3 fruit fly cellular contexts compared by ENCODE assay signal in the genomic region with DNA sequence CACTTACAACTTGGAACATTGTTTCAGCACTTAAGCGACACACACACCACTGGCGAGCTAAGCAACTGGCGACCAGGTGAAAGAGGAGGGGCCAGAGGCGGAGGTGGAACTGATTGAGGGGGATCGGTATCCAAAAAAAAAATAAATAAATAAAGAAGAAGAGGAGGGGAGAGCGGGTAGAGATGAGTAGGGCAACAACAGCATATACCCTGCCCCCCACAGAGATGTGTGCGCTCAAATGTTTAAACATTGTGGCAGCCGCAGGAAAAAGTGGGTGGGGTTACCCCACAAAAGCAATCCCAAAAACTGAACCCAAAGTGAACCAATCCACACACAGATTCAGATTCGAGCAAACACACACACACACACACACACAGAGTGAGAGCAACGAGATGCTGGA.
TF ChIP-seq lines count a peak whose summit lies in the region.

No protein-coding gene starts in this region.

- no peak for TF ChIP-seq CTCF in whole organism, embryonic (GFP tag; optimal IDR thresholded peaks at IDR 0.05; lab: Kevin White, UChicago)

TF ChIP-seq in whole organism, embryonic, 481 proteins besides CTCF, POLR2A, EP300 and RAD21 (continues in another document):
- TF ChIP-seq CG2120 (GFP tag; optimal IDR thresholded peaks at IDR 0.05; lab: Kevin White, UChicago): no peak
- no peak for TF ChIP-seq stc (GFP tag; IDR thresholded peaks at IDR 0.05; lab: Robert Waterston, UW)
- no peak for TF ChIP-seq H15 (GFP tag; IDR thresholded peaks at IDR 0.05; lab: Robert Waterston, UW)
- TF ChIP-seq CG32772 (GFP tag; IDR thresholded peaks at IDR 0.05; lab: Robert Waterston, UW): 0 out of 2 replicates have a peak, but pooled peaks have one; percentile 37
- peak; percentile 36 for TF ChIP-seq Dad (GFP tag; optimal IDR thresholded peaks at IDR 0.05; lab: Kevin White, UChicago)
- TF ChIP-seq z (GFP tag; IDR thresholded peaks at IDR 0.05; lab: Robert Waterston, UW): peak; percentile 77; the same call in 2 of the 3 replicates
- 0 out of 3 replicates have a peak, but pooled peaks have one; percentile 39 for TF ChIP-seq otp (GFP tag; IDR thresholded peaks at IDR 0.05; lab: Robert Waterston, UW)
- peak in 1 of 2 experiments; percentile 11 for TF ChIP-seq bsh (GFP tag; optimal IDR thresholded peaks at IDR 0.05; lab: Kevin White, UChicago)
- no peak for TF ChIP-seq zfh2 (GFP tag; optimal IDR thresholded peaks at IDR 0.05; lab: Kevin White, UChicago)
- TF ChIP-seq ab (GFP tag; optimal IDR thresholded peaks at IDR 0.05; lab: Kevin White, UChicago): no peak
- TF ChIP-seq scrt (GFP tag; optimal IDR thresholded peaks at IDR 0.05; lab: Kevin White, UChicago): no peak
- no peak for TF ChIP-seq CG11560 (tag; IDR thresholded peaks at IDR 0.05; lab: Robert Waterston, UW)
- TF ChIP-seq Gug (GFP tag; IDR thresholded peaks at IDR 0.05; lab: Robert Waterston, UW): peak; percentile 23; the same call in 1 of the 4 replicates
- no peak for TF ChIP-seq Kr (GFP tag; optimal IDR thresholded peaks at IDR 0.05; lab: Kevin White, UChicago)
- no peak for TF ChIP-seq bigmax (GFP tag; optimal IDR thresholded peaks at IDR 0.05; lab: Kevin White, UChicago)
- peak; percentile 33; the same call in 1 of the 2 replicates for TF ChIP-seq CG17328 (GFP tag; IDR thresholded peaks at IDR 0.05; lab: Robert Waterston, UW)
- no peak for TF ChIP-seq wor (GFP tag; IDR thresholded peaks at IDR 0.05; lab: Robert Waterston, UW)
- no peak for TF ChIP-seq tup (GFP tag; optimal IDR thresholded peaks at IDR 0.05; lab: Kevin White, UChicago)
- no peak for TF ChIP-seq slou (GFP tag; optimal IDR thresholded peaks at IDR 0.05; lab: Kevin White, UChicago)
- no peak for TF ChIP-seq Sox102F (GFP tag; optimal IDR thresholded peaks at IDR 0.05; lab: Kevin White, UChicago)
- no peak for TF ChIP-seq trh (GFP tag; optimal IDR thresholded peaks at IDR 0.05; lab: Kevin White, UChicago)
- 0 out of 3 replicates have a peak, but pooled peaks have one; percentile 4 for TF ChIP-seq dysf (GFP tag; IDR thresholded peaks at IDR 0.05; lab: Robert Waterston, UW)
- peak; percentile 9 for TF ChIP-seq ind (GFP tag; optimal IDR thresholded peaks at IDR 0.05; lab: Kevin White, UChicago)
- TF ChIP-seq CG6813 (GFP tag; optimal IDR thresholded peaks at IDR 0.05; lab: Kevin White, UChicago): no peak
- no peak for TF ChIP-seq CG13296 (GFP tag; optimal IDR thresholded peaks at IDR 0.05; lab: Kevin White, UChicago)
- TF ChIP-seq NK7.1 (GFP tag; optimal IDR thresholded peaks at IDR 0.05; lab: Kevin White, UChicago): no peak
- TF ChIP-seq Eip74EF (GFP tag; optimal IDR thresholded peaks at IDR 0.05; lab: Kevin White, UChicago): no peak
- TF ChIP-seq bab2 (GFP tag; optimal IDR thresholded peaks at IDR 0.05; lab: Kevin White, UChicago): no peak
- TF ChIP-seq Med (GFP tag; lab: Kevin White, UChicago): peak; percentile 44

TF ChIP-seq in whole organism, prepupa, 60 proteins besides CTCF, POLR2A, EP300 and RAD21:
- TF ChIP-seq eg (GFP tag; IDR thresholded peaks at IDR 0.05; lab: Robert Waterston, UW) (peak; percentile 58; the same call in 2 of the 3 replicates), CG8119 (GFP tag; IDR thresholded peaks at IDR 0.05; lab: Robert Waterston, UW) (peak; percentile 13; the same call in 2 of the 3 replicates), CG3032 (tag; optimal IDR thresholded peaks at IDR 0.05; lab: Kevin White, UChicago) (no peak), fd59A (GFP tag; optimal IDR thresholded peaks at IDR 0.05; lab: Kevin White, UChicago) (no peak), spab (GFP tag; optimal IDR thresholded peaks at IDR 0.05; lab: Kevin White, UChicago) (no peak), ss (GFP tag; optimal IDR thresholded peaks at IDR 0.05; lab: Kevin White, UChicago) (no peak), Ets21C (GFP tag; optimal IDR thresholded peaks at IDR 0.05; lab: Kevin White, UChicago) (no peak), CG15336 (GFP tag; IDR thresholded peaks at IDR 0.05; lab: Robert Waterston, UW) (peak; percentile 38; the same call in 1 of the 2 replicates), Ets96B (tag; optimal IDR thresholded peaks at IDR 0.05; lab: Kevin White, UChicago) (no peak), Smox (GFP tag; optimal IDR thresholded peaks at IDR 0.05; lab: Kevin White, UChicago) (no peak), fkh (GFP tag; optimal IDR thresholded peaks at IDR 0.05; lab: Kevin White, UChicago) (peak; percentile 52), CG4318 (GFP tag; optimal IDR thresholded peaks at IDR 0.05; lab: Kevin White, UChicago) (no peak), pdm3 (GFP tag; optimal IDR thresholded peaks at IDR 0.05; lab: Kevin White, UChicago) (no peak), esn (GFP tag; optimal IDR thresholded peaks at IDR 0.05; lab: Kevin White, UChicago) (no peak), topi (GFP tag; optimal IDR thresholded peaks at IDR 0.05; lab: Kevin White, UChicago) (no peak), CG6276 (GFP tag; optimal IDR thresholded peaks at IDR 0.05; lab: Kevin White, UChicago) (no peak), Eip78C (GFP tag; lab: Kevin White, UChicago) (no peak), Met (GFP tag; optimal IDR thresholded peaks at IDR 0.05; lab: Kevin White, UChicago) (no peak), CG31627 (GFP tag; optimal IDR thresholded peaks at IDR 0.05; lab: Kevin White, UChicago) (peak; percentile 2), CG8632 (GFP tag; optimal IDR thresholded peaks at IDR 0.05; lab: Kevin White, UChicago) (no peak), Sox15 (GFP tag; optimal IDR thresholded peaks at IDR 0.05; lab: Kevin White, UChicago) (no peak), Sox102F (GFP tag; optimal IDR thresholded peaks at IDR 0.05; lab: Kevin White, UChicago) (no peak), vri (GFP tag; optimal IDR thresholded peaks at IDR 0.05; lab: Kevin White, UChicago) (no peak), CG6163 (GFP tag; IDR thresholded peaks at IDR 0.05; lab: Robert Waterston, UW) (peak; percentile 56)

TF ChIP-seq in whole organism, pupa, 21 proteins besides CTCF, POLR2A, EP300 and RAD21:
- no peak for TF ChIP-seq CG13204 (GFP tag; optimal IDR thresholded peaks at IDR 0.05; lab: Kevin White, UChicago)
- TF ChIP-seq rn (GFP tag; IDR thresholded peaks at IDR 0.05; lab: Robert Waterston, UW): 0 out of 2 replicates have a peak, but pooled peaks have one; percentile 27
- TF ChIP-seq Ets98B (GFP tag; IDR thresholded peaks at IDR 0.05; lab: Robert Waterston, UW): peak; percentile 33
- TF ChIP-seq CG15710 (tag; optimal IDR thresholded peaks at IDR 0.05; lab: Kevin White, UChicago): no peak
- TF ChIP-seq CG12605 (GFP tag; IDR thresholded peaks at IDR 0.05; lab: Robert Waterston, UW): 0 out of 2 replicates have a peak, but pooled peaks have one; percentile 8
- TF ChIP-seq fd96Ca (GFP tag; IDR thresholded peaks at IDR 0.05; lab: Robert Waterston, UW): peak; percentile 56
TF ChIP-seq in whole organism, pupa: peak in this region for 4.

Comparison
In these comparisons a context has a peak if more than half of its experiments do, and no peak if none do; other contexts are left out.
1. Of the 7 proteins assayed by ChIP-seq in both whole organism, embryonic and whole organism, prepupa: peak only in whole organism, embryonic: Gug; only in whole organism, prepupa: none; in both: none; in neither: 6.